Fruit fly (Drosophila melanogaster) whole organism, adult: ENCODE measurements around the gene btl.

ENCODE experiments used
- CG11617 ChIP-seq: fragments of 200-800 bp; sonication (Bioruptor generic); optimal IDR thresholded peaks from 2 replicates; lab custom pipeline; 2017; ENCODE audit warnings: mild to moderate bottlenecking, missing biosample characterization, missing genetic modification reagents, missing genetic modification characterization
- CG14711 ChIP-seq: fragments of 200-800 bp; sonication (Bioruptor generic); optimal IDR thresholded peaks from 2 replicates; lab custom pipeline; 2018; ENCODE audit warnings: missing biosample characterization, mild to moderate bottlenecking, missing genetic modification characterization, moderate library complexity
- CG7045 ChIP-seq: fragments of 200-800 bp; sonication (Bioruptor generic); optimal IDR thresholded peaks from 2 replicates; lab custom pipeline; 2017; ENCODE audit warnings: missing biosample characterization, mild to moderate bottlenecking, missing genetic modification characterization
- CG7101 ChIP-seq: fragments of 200-800 bp; sonication (Bioruptor generic); optimal IDR thresholded peaks from 2 replicates; lab custom pipeline; 2018; ENCODE audit warnings: missing biosample characterization, mild to moderate bottlenecking, missing genetic modification characterization, moderate library complexity
- Clk ChIP-seq: fragments of 200-800 bp; sonication (Bioruptor generic); optimal IDR thresholded peaks from 2 replicates; lab custom pipeline; 2017; ENCODE audit warnings: missing biosample characterization, missing genetic modification characterization
- Crg-1 ChIP-seq: fragments of 200-800 bp; sonication (Bioruptor generic); optimal IDR thresholded peaks from 2 replicates; lab custom pipeline; 2016; ENCODE audit warnings: missing biosample characterization, missing genetic modification characterization
- Mnt ChIP-seq: fragments of 200-800 bp; sonication (Bioruptor generic); optimal IDR thresholded peaks from 2 replicates; lab custom pipeline; 2016; ENCODE audit warnings: missing biosample characterization, mild to moderate bottlenecking, missing genetic modification characterization
- cic ChIP-seq: fragments of 200-800 bp; sonication (Bioruptor generic); optimal IDR thresholded peaks from 2 replicates; lab custom pipeline; 2017; ENCODE audit warnings: missing biosample characterization, mild to moderate bottlenecking, missing genetic modification characterization, moderate library complexity
- cnc ChIP-seq, 2 experiments: fragments of >200 bp; optimal IDR thresholded peaks; 2 replicates each; lab custom pipeline; 2017
- kay ChIP-seq: fragments of 200-800 bp; sonication (Bioruptor generic); peaks from one replicate; lab custom pipeline; 2016; ENCODE audit warnings: missing biosample characterization, missing genetic modification characterization, borderline replicate concordance
- tj ChIP-seq: fragments of 200-800 bp; sonication (Bioruptor generic); optimal IDR thresholded peaks from 3 replicates; lab custom pipeline; 2017; ENCODE audit warnings: missing biosample characterization, mild to moderate bottlenecking, missing genetic modification characterization, moderate library complexity
- toe ChIP-seq: fragments of 200-800 bp; sonication (Bioruptor generic); optimal IDR thresholded peaks from 2 replicates; lab custom pipeline; 2016; ENCODE audit warnings: missing biosample characterization, missing genetic modification characterization

DNA sequence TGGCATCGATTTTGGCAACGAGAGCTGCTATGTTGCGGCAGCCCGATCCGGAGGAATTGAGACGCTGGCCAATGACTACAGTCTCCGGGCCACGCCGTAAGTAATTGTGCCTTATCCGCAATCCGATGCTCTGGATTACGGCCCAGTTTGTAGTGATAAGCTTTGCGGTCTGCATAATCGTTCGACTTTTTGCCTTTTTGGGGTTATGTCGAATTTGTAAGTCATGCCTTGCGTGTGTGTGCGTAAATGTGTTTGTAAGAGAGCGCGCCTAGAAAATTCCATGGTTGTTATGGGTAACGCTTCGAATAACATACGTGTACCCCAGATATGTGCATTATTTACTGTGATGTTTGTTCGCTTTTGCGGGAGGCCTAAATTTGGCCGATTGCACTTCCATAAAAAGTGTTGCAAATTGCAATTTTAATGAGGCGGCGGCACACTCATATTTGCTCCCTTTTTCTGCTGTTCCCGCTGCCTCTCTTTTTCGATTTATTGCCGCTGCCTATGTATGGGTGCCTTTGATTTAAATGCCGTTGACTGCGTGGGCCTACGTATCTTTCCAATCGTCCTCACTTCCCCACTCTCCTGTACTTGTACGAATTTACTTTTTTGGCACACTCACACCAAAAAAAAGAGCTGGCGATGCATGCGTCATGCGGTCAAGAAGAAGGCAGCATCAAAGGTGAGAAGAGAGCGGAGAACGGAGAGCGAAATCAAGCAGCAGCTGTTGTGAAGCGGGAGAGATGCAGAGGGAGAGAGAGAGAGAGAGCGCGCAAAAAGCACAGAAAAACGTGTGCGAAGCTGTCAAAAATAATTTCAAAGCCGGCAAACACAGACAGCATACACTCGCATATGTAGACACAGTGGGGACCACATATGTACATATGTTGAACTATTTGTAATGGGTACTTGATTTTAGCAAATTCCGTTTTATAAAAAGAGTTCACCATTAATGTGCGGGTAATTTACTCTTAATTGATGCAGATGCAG, 37.6 kb upstream of the btl start:
- TF ChIP-seq cic = peak; percentile 47
- TF ChIP-seq CG7045 (GFP tag; lab: Kevin White, UChicago) = no peak
- TF ChIP-seq tj (GFP tag; lab: Kevin White, UChicago) = peak; percentile 33
- no peak for TF ChIP-seq CG11617
- TF ChIP-seq CG7101 (tag; lab: Kevin White, UChicago) = no peak
- TF ChIP-seq Clk (GFP tag; lab: Kevin White, UChicago) = no peak
- no peak for TF ChIP-seq CG14711 (tag; lab: Kevin White, UChicago)
- no peak for TF ChIP-seq Crg-1 (GFP tag; lab: Kevin White, UChicago)
- TF ChIP-seq cnc (optimal IDR thresholded peaks at IDR 0.05; lab: Kevin White, UChicago) = peak in 1 of 2 experiments; percentile 64
- TF ChIP-seq Mnt (GFP tag; lab: Kevin White, UChicago) = peak; percentile 89
- no peak for TF ChIP-seq kay
- TF ChIP-seq toe (GFP tag; lab: Kevin White, UChicago) = no peak
